Fruit fly (Drosophila melanogaster) whole organism, pupa: ENCODE results near the gene CG9356.

Experiments
- CG10348 ChIP-seq: fragments of 200-800 bp; sonication (Bioruptor generic); IDR thresholded peaks from 2 replicates; pipeline ENCODE4 v1.3.6; 2022; ENCODE audit warnings: missing biosample characterization, missing genetic modification characterization
- CG12605 ChIP-seq: fragments of 200-800 bp; sonication (Bioruptor generic); IDR thresholded peaks from 2 replicates; pipeline ENCODE4 v1.3.6; 2022; ENCODE audit warnings: missing biosample characterization, missing genetic modification characterization
- CG13204 ChIP-seq: fragments of 200-800 bp; sonication (Bioruptor generic); optimal IDR thresholded peaks from 2 replicates; lab custom pipeline; 2018; ENCODE audit warnings: missing biosample characterization, mild to moderate bottlenecking, missing genetic modification characterization, moderate library complexity
- CG14655 ChIP-seq: fragments of 200-800 bp; sonication (Bioruptor generic); optimal IDR thresholded peaks from 3 replicates; lab custom pipeline; 2017; ENCODE audit warnings: mild to moderate bottlenecking, missing biosample characterization, missing genetic modification reagents, missing genetic modification characterization
- CG15710 ChIP-seq: fragments of 200-800 bp; sonication (Bioruptor generic); optimal IDR thresholded peaks from 2 replicates; lab custom pipeline; 2018; ENCODE audit warnings: missing biosample characterization, mild to moderate bottlenecking, missing genetic modification characterization, moderate library complexity
- CG17806 ChIP-seq: fragments of 200-800 bp; sonication (Bioruptor generic); optimal IDR thresholded peaks from 2 replicates; lab custom pipeline; 2018; ENCODE audit warnings: missing biosample characterization, mild to moderate bottlenecking, missing genetic modification characterization, moderate library complexity
- CG32121 ChIP-seq: fragments of 200-800 bp; sonication (Bioruptor generic); IDR thresholded peaks from 2 replicates; pipeline ENCODE4 v1.3.6; 2022; ENCODE audit warnings: missing biosample characterization, missing genetic modification characterization
- CG34367 ChIP-seq: fragments of 200-800 bp; sonication (Bioruptor generic); optimal IDR thresholded peaks from 2 replicates; lab custom pipeline; 2018; ENCODE audit warnings: missing biosample characterization, mild to moderate bottlenecking, missing genetic modification characterization
- CG4496 ChIP-seq: fragments of 200-800 bp; sonication (Bioruptor generic); IDR thresholded peaks from 3 replicates; pipeline ENCODE4 v1.3.6; 2022; ENCODE audit warnings: missing biosample characterization, missing genetic modification characterization
- CG8159 ChIP-seq: fragments of 200-800 bp; sonication (Bioruptor generic); optimal IDR thresholded peaks from 3 replicates; lab custom pipeline; 2018; ENCODE audit warnings: missing biosample characterization, mild to moderate bottlenecking, missing genetic modification characterization, moderate library complexity
- CG8301 ChIP-seq: fragments of 200-800 bp; sonication (Bioruptor generic); optimal IDR thresholded peaks from 2 replicates; lab custom pipeline; 2018; ENCODE audit warnings: missing biosample characterization, mild to moderate bottlenecking, missing genetic modification characterization
- CG9948 ChIP-seq: fragments of 200-800 bp; sonication (Bioruptor generic); optimal IDR thresholded peaks from 2 replicates; lab custom pipeline; 2018; ENCODE audit warnings: missing biosample characterization, mild to moderate bottlenecking, missing genetic modification characterization, moderate library complexity
- D1 ChIP-seq: fragments of 200-800 bp; sonication (Bioruptor generic); optimal IDR thresholded peaks from 2 replicates; lab custom pipeline; 2018; ENCODE audit warnings: missing biosample characterization, mild to moderate bottlenecking, missing genetic modification characterization, moderate library complexity
- EcR ChIP-seq: fragments of 200-800 bp; sonication (Bioruptor generic); optimal IDR thresholded peaks from 3 replicates; lab custom pipeline; 2019; ENCODE audit warnings: missing biosample characterization, missing genetic modification characterization, mild to moderate bottlenecking, moderate library complexity, missing genetic modification reagents
- Ets98B ChIP-seq: fragments of 200-800 bp; sonication (Bioruptor generic); IDR thresholded peaks from 2 replicates; pipeline ENCODE4 v1.3.6; 2022; ENCODE audit warnings: missing biosample characterization, missing genetic modification characterization
- Pif1A ChIP-seq: fragments of 200-800 bp; sonication (Bioruptor generic); optimal IDR thresholded peaks from 3 replicates; lab custom pipeline; 2016; ENCODE audit warnings: missing biosample characterization, missing genetic modification characterization
- Pif1B ChIP-seq: fragments of 200-800 bp; sonication (Bioruptor generic); optimal IDR thresholded peaks from 3 replicates; lab custom pipeline; 2016; ENCODE audit warnings: missing biosample characterization, missing genetic modification characterization
- Snoo ChIP-seq: fragments of 200-800 bp; sonication (Bioruptor generic); optimal IDR thresholded peaks from 3 replicates; lab custom pipeline; 2017; ENCODE audit warnings: missing biosample characterization, mild to moderate bottlenecking, missing genetic modification characterization, inconsistent platforms
- fd96Ca ChIP-seq: fragments of 200-800 bp; sonication (Bioruptor generic); IDR thresholded peaks from 3 replicates; pipeline ENCODE4 v1.3.6; 2022; ENCODE audit warnings: missing biosample characterization, missing genetic modification characterization
- gl ChIP-seq: fragments of 200-800 bp; sonication (Bioruptor generic); optimal IDR thresholded peaks from 2 replicates; lab custom pipeline; 2018; ENCODE audit warnings: missing biosample characterization, mild to moderate bottlenecking, missing genetic modification characterization
- rn ChIP-seq: fragments of 200-800 bp; sonication (Bioruptor generic); IDR thresholded peaks from 2 replicates; pipeline ENCODE4 v1.3.6; 2022; ENCODE audit warnings: missing biosample characterization, missing genetic modification characterization

Gene CG9356

dm6 chr3R:9399951-9400392, 4.1 kb downstream of the CG9356 start, which contains the start of gene CG34117:
CG34117 (minus strand) TSS chr3R:9400053.
- TF ChIP-seq CG32121 (GFP tag; lab: Robert Waterston, UW) = peak; percentile 77
- peak; percentile 58 for TF ChIP-seq CG9948 (tag; lab: Kevin White, UChicago)
- peak; percentile 80 for TF ChIP-seq CG4496 (GFP tag; lab: Robert Waterston, UW)
- TF ChIP-seq Pif1B (GFP tag; lab: Kevin White, UChicago) = peak; percentile 24
- TF ChIP-seq Ets98B = peak; percentile 79
- no peak for TF ChIP-seq fd96Ca
- TF ChIP-seq CG14655 (GFP tag; lab: Kevin White, UChicago) = peak; percentile 56
- TF ChIP-seq gl (tag; lab: Kevin White, UChicago) = peak; percentile 10
- peak; percentile 71 for TF ChIP-seq CG8159 (tag; lab: Kevin White, UChicago)
- peak; percentile 69 for TF ChIP-seq Pif1A
- TF ChIP-seq rn (GFP tag; lab: Robert Waterston, UW) = no peak
- TF ChIP-seq EcR (GFP tag; lab: Kevin White, UChicago) = no peak
- peak; percentile 54 for TF ChIP-seq CG34367 (tag; lab: Kevin White, UChicago)
- TF ChIP-seq CG10348 (GFP tag; lab: Robert Waterston, UW) = no peak
- TF ChIP-seq D1 (tag; lab: Kevin White, UChicago) = no peak
- peak; percentile 66 for TF ChIP-seq Snoo (tag; lab: Kevin White, UChicago)
- TF ChIP-seq CG15710 (tag; lab: Kevin White, UChicago) = peak; percentile 63
- no peak for TF ChIP-seq CG13204 (GFP tag; lab: Kevin White, UChicago)
- TF ChIP-seq CG12605 (GFP tag; lab: Robert Waterston, UW) = peak; percentile 55
- TF ChIP-seq CG17806 = peak; percentile 71
- TF ChIP-seq CG8301 = peak; percentile 51
- TF ChIP-seq, all 21 proteins: peak for 15

- TF ChIP-seq CG17806 = no peak
- no peak for TF ChIP-seq CG12605 (GFP tag; lab: Robert Waterston, UW)
- TF ChIP-seq CG14655 (GFP tag; lab: Kevin White, UChicago) = no peak
- TF ChIP-seq CG9948 (tag; lab: Kevin White, UChicago) = no peak
- no peak for TF ChIP-seq Ets98B
- no peak for TF ChIP-seq CG8301
- TF ChIP-seq Pif1A = no peak
- TF ChIP-seq CG32121 (GFP tag; lab: Robert Waterston, UW) = no peak
- no peak for TF ChIP-seq fd96Ca
- TF ChIP-seq CG15710 (tag; lab: Kevin White, UChicago) = no peak
- TF ChIP-seq Snoo (tag; lab: Kevin White, UChicago) = no peak
- TF ChIP-seq rn (GFP tag; lab: Robert Waterston, UW) = no peak
- TF ChIP-seq gl (tag; lab: Kevin White, UChicago) = no peak
- no peak for TF ChIP-seq CG13204 (GFP tag; lab: Kevin White, UChicago)
- no peak for TF ChIP-seq CG4496 (GFP tag; lab: Robert Waterston, UW)
- no peak for TF ChIP-seq CG8159 (tag; lab: Kevin White, UChicago)
- TF ChIP-seq CG34367 (tag; lab: Kevin White, UChicago) = no peak
- no peak for TF ChIP-seq D1 (tag; lab: Kevin White, UChicago)
- no peak for TF ChIP-seq EcR (GFP tag; lab: Kevin White, UChicago)
- no peak for TF ChIP-seq Pif1B (GFP tag; lab: Kevin White, UChicago)
These were observed 5.0 kb downstream of the CG9356 start for dm6 chr3R:9399074-9399473.

- TF ChIP-seq CG8301 = no peak
- TF ChIP-seq CG8159 (tag; lab: Kevin White, UChicago) = no peak
- TF ChIP-seq Pif1B (GFP tag; lab: Kevin White, UChicago) = no peak
- no peak for TF ChIP-seq fd96Ca
- no peak for TF ChIP-seq Ets98B
- no peak for TF ChIP-seq CG34367 (tag; lab: Kevin White, UChicago)
- TF ChIP-seq rn (GFP tag; lab: Robert Waterston, UW) = no peak
- no peak for TF ChIP-seq CG4496 (GFP tag; lab: Robert Waterston, UW)
- TF ChIP-seq CG12605 (GFP tag; lab: Robert Waterston, UW) = no peak
These were observed 6.2 kb downstream of the CG9356 start, which contains the start of gene Or85f for dm6 chr3R:9397890-9398289. Or85f (plus strand) TSS chr3R:9398190.

- TF ChIP-seq Snoo (tag; lab: Kevin White, UChicago) (no peak), CG12605 (GFP tag; lab: Robert Waterston, UW) (no peak), gl (tag; lab: Kevin White, UChicago) (no peak), CG9948 (tag; lab: Kevin White, UChicago) (no peak), CG4496 (GFP tag; lab: Robert Waterston, UW) (no peak), CG10348 (GFP tag; lab: Robert Waterston, UW) (no peak), CG17806 (no peak), CG34367 (tag; lab: Kevin White, UChicago) (no peak), CG13204 (GFP tag; lab: Kevin White, UChicago) (no peak), D1 (tag; lab: Kevin White, UChicago) (no peak)
- TF ChIP-seq, all 21 proteins: peak for 0
These were observed 8.1 kb downstream of the CG9356 start for dm6 chr3R:9395998-9396397.

- TF ChIP-seq CG10348 (GFP tag; lab: Robert Waterston, UW) (no peak), CG15710 (tag; lab: Kevin White, UChicago) (peak; percentile 11), Pif1B (GFP tag; lab: Kevin White, UChicago) (peak; percentile 70), CG14655 (GFP tag; lab: Kevin White, UChicago) (no peak), D1 (tag; lab: Kevin White, UChicago) (no peak), fd96Ca (peak; percentile 37; the same call in 1 of the 3 replicates), CG12605 (GFP tag; lab: Robert Waterston, UW) (peak; percentile 69), rn (GFP tag; lab: Robert Waterston, UW) (no peak), CG32121 (GFP tag; lab: Robert Waterston, UW) (peak; percentile 52), CG8301 (no peak), CG8159 (tag; lab: Kevin White, UChicago) (no peak), Snoo (tag; lab: Kevin White, UChicago) (no peak), gl (tag; lab: Kevin White, UChicago) (peak; percentile 17), Ets98B (peak; percentile 47; the same call in 1 of the 2 replicates), CG4496 (GFP tag; lab: Robert Waterston, UW) (peak; percentile 78; the same call in 2 of the 3 replicates), CG13204 (GFP tag; lab: Kevin White, UChicago) (peak; percentile 31), CG34367 (tag; lab: Kevin White, UChicago) (peak; percentile 2), Pif1A (peak; percentile 47), EcR (GFP tag; lab: Kevin White, UChicago) (peak; percentile 41), CG9948 (tag; lab: Kevin White, UChicago) (no peak), CG17806 (peak; percentile 22)
These were observed 9.6 kb downstream of the CG9356 start, which contains the start of gene FER for dm6 chr3R:9394385-9395042. FER (minus strand) TSS chr3R:9394546.
